Fruit fly (Drosophila melanogaster) whole organism, prepupa: Measurements from ENCODE around the gene mtg.

Source experiments
- CG10669 ChIP-seq: fragments of 200-800 bp; sonication (Bioruptor generic); optimal IDR thresholded peaks from 3 replicates; lab custom pipeline; 2018; ENCODE audit warnings: missing biosample characterization, mild to moderate bottlenecking, missing genetic modification characterization, moderate library complexity
- CG11294 ChIP-seq: fragments of 200-800 bp; sonication (Bioruptor generic); IDR thresholded peaks from 2 replicates; pipeline ENCODE4 v1.3.6; 2022; ENCODE audit warnings: missing biosample characterization, missing genetic modification characterization
- CG15336 ChIP-seq: fragments of 200-800 bp; sonication (Bioruptor generic); IDR thresholded peaks from 2 replicates; pipeline ENCODE4 v1.3.6; 2022; ENCODE audit warnings: missing biosample characterization, missing genetic modification characterization
- CG16779 ChIP-seq: fragments of 200-800 bp; sonication (Bioruptor generic); optimal IDR thresholded peaks from 3 replicates; lab custom pipeline; 2017; ENCODE audit warnings: missing biosample characterization, mild to moderate bottlenecking, missing genetic modification characterization
- CG31627 ChIP-seq: fragments of 200-800 bp; sonication (Bioruptor generic); optimal IDR thresholded peaks from 3 replicates; lab custom pipeline; 2016; ENCODE audit warnings: missing biosample characterization, missing genetic modification characterization
- CG32006 ChIP-seq: fragments of 200-800 bp; sonication (Bioruptor generic); optimal IDR thresholded peaks from 3 replicates; lab custom pipeline; 2017; ENCODE audit warnings: missing biosample characterization, mild to moderate bottlenecking, missing genetic modification characterization
- CG34406 ChIP-seq: fragments of 200-800 bp; sonication (Bioruptor generic); optimal IDR thresholded peaks from 3 replicates; lab custom pipeline; 2016; ENCODE audit warnings: missing biosample characterization, missing genetic modification characterization
- CG4318 ChIP-seq: fragments of 200-800 bp; sonication (Bioruptor generic); optimal IDR thresholded peaks from 3 replicates; lab custom pipeline; 2017; ENCODE audit warnings: missing biosample characterization, mild to moderate bottlenecking, missing genetic modification characterization
- CG6276 ChIP-seq: fragments of 200-800 bp; sonication (Bioruptor generic); optimal IDR thresholded peaks from 2 replicates; lab custom pipeline; 2017; ENCODE audit warnings: missing biosample characterization, mild to moderate bottlenecking, missing genetic modification characterization
- CG6854 ChIP-seq: fragments of 200-800 bp; sonication (Bioruptor generic); optimal IDR thresholded peaks from 2 replicates; lab custom pipeline; 2017; ENCODE audit warnings: missing biosample characterization, mild to moderate bottlenecking, missing genetic modification characterization
- CG7368 ChIP-seq: fragments of 200-800 bp; sonication (Bioruptor generic); optimal IDR thresholded peaks from 3 replicates; lab custom pipeline; 2016; ENCODE audit warnings: missing biosample characterization, missing genetic modification characterization
- CG8119 ChIP-seq: fragments of 200-800 bp; sonication (Bioruptor generic); IDR thresholded peaks from 3 replicates; pipeline ENCODE4 v1.3.6; 2022; ENCODE audit warnings: missing biosample characterization, missing genetic modification characterization
- CG8319 ChIP-seq: fragments of 200-800 bp; sonication (Bioruptor generic); optimal IDR thresholded peaks from 3 replicates; lab custom pipeline; 2016; ENCODE audit warnings: missing biosample characterization, missing genetic modification characterization
- Eip78C ChIP-seq: fragments of 200-800 bp; sonication (Bioruptor generic); peaks from one replicate; lab custom pipeline; 2016; ENCODE audit warnings: missing biosample characterization, missing genetic modification characterization
- Ets21C ChIP-seq: fragments of 200-800 bp; sonication (Bioruptor generic); optimal IDR thresholded peaks from 3 replicates; lab custom pipeline; 2016; ENCODE audit warnings: missing biosample characterization, missing genetic modification characterization
- Ets96B ChIP-seq: fragments of 200-800 bp; optimal IDR thresholded peaks from 2 replicates; lab custom pipeline; 2019; ENCODE audit warnings: missing biosample characterization, mild to moderate bottlenecking, missing genetic modification characterization, moderate library complexity
- Gug ChIP-seq: fragments of 200-800 bp; sonication (Bioruptor generic); IDR thresholded peaks from 2 replicates; pipeline ENCODE4 v1.3.6; 2022; ENCODE audit warnings: missing biosample characterization, missing genetic modification characterization
- Hr39 ChIP-seq: fragments of 200-800 bp; sonication (Bioruptor generic); optimal IDR thresholded peaks from 2 replicates; lab custom pipeline; 2016; ENCODE audit warnings: missing biosample characterization, missing genetic modification characterization
- Hr4 ChIP-seq: fragments of 200-800 bp; sonication (Bioruptor generic); optimal IDR thresholded peaks from 3 replicates; lab custom pipeline; 2016; ENCODE audit warnings: missing biosample characterization, missing genetic modification characterization
- Lpt ChIP-seq: fragments of 200-800 bp; sonication (Bioruptor generic); optimal IDR thresholded peaks from 3 replicates; lab custom pipeline; 2016; ENCODE audit warnings: missing biosample characterization, missing genetic modification characterization
- OdsH ChIP-seq: fragments of 200-800 bp; sonication (Bioruptor generic); optimal IDR thresholded peaks from 3 replicates; lab custom pipeline; 2016; ENCODE audit warnings: missing biosample characterization, missing genetic modification characterization
- Smox ChIP-seq: fragments of 200-800 bp; sonication (Bioruptor generic); optimal IDR thresholded peaks from 3 replicates; lab custom pipeline; 2016; ENCODE audit warnings: missing biosample characterization, missing genetic modification characterization
- Sox102F ChIP-seq: fragments of 200-800 bp; sonication (Bioruptor generic); optimal IDR thresholded peaks from 2 replicates; lab custom pipeline; 2016; ENCODE audit warnings: missing biosample characterization, mild to moderate bottlenecking, missing genetic modification characterization
- Sox14 ChIP-seq: fragments of 200-800 bp; sonication (Bioruptor generic); optimal IDR thresholded peaks from 3 replicates; lab custom pipeline; 2016; ENCODE audit warnings: missing biosample characterization, missing genetic modification characterization
- Sox15 ChIP-seq: fragments of 200-800 bp; sonication (Bioruptor generic); optimal IDR thresholded peaks from 3 replicates; lab custom pipeline; 2016; ENCODE audit warnings: missing biosample characterization, missing genetic modification characterization
- acj6 ChIP-seq: fragments of 200-800 bp; sonication (Bioruptor generic); optimal IDR thresholded peaks from 3 replicates; lab custom pipeline; 2016; ENCODE audit warnings: missing biosample characterization, missing genetic modification characterization
- dac ChIP-seq: fragments of 200-800 bp; sonication (Bioruptor generic); optimal IDR thresholded peaks from 2 replicates; lab custom pipeline; 2017; ENCODE audit warnings: missing biosample characterization, mild to moderate bottlenecking, missing genetic modification characterization
- dsx ChIP-seq: fragments of 200-800 bp; optimal IDR thresholded peaks from 3 replicates; lab custom pipeline; 2019; ENCODE audit warnings: missing biosample characterization, mild to moderate bottlenecking, missing genetic modification characterization, moderate library complexity; ENCODE audit not compliant: poor library complexity, severe bottlenecking
- eg ChIP-seq: fragments of 200-800 bp; sonication (Bioruptor generic); IDR thresholded peaks from 3 replicates; pipeline ENCODE4 v1.3.6; 2022; ENCODE audit warnings: missing biosample characterization, missing genetic modification characterization
- esn ChIP-seq: fragments of 200-800 bp; sonication (Bioruptor generic); optimal IDR thresholded peaks from 2 replicates; lab custom pipeline; 2016; ENCODE audit warnings: missing biosample characterization, mild to moderate bottlenecking, missing genetic modification characterization, moderate library complexity
- fd59A ChIP-seq: fragments of 200-800 bp; sonication (Bioruptor generic); optimal IDR thresholded peaks from 2 replicates; lab custom pipeline; 2017; ENCODE audit warnings: missing biosample characterization, mild to moderate bottlenecking, missing genetic modification characterization, missing genetic modification reagents
- fkh ChIP-seq: fragments of 200-800 bp; sonication (Bioruptor generic); optimal IDR thresholded peaks from 3 replicates; lab custom pipeline; 2017; ENCODE audit warnings: missing biosample characterization, mild to moderate bottlenecking, missing genetic modification characterization, moderate library complexity
- net ChIP-seq: fragments of 200-800 bp; sonication (Bioruptor generic); optimal IDR thresholded peaks from 3 replicates; lab custom pipeline; 2016; ENCODE audit warnings: missing biosample characterization, missing genetic modification characterization
- pdm3 ChIP-seq: fragments of 200-800 bp; sonication (Bioruptor generic); optimal IDR thresholded peaks from 3 replicates; lab custom pipeline; 2016; ENCODE audit warnings: missing biosample characterization, missing genetic modification characterization
- spab ChIP-seq: fragments of 200-800 bp; sonication (Bioruptor generic); optimal IDR thresholded peaks from 2 replicates; lab custom pipeline; 2017; ENCODE audit warnings: missing biosample characterization, mild to moderate bottlenecking, missing genetic modification characterization, missing genetic modification reagents
- ss ChIP-seq, 2 experiments: fragments of 200-800 bp; sonication (Bioruptor generic); optimal IDR thresholded peaks; 2 replicates in 1 of 2; 3 replicates in 1 of 2; lab custom pipeline; 2017 to 2018; ENCODE audit warnings: mild to moderate bottlenecking in 2 of 2, missing biosample characterization in 2 of 2, missing genetic modification characterization in 2 of 2, moderate library complexity in 1 of 2
- topi ChIP-seq: fragments of 200-800 bp; sonication (Bioruptor generic); optimal IDR thresholded peaks from 3 replicates; lab custom pipeline; 2016; ENCODE audit warnings: missing biosample characterization, missing genetic modification characterization
- vri ChIP-seq: fragments of 200-800 bp; sonication (Bioruptor generic); optimal IDR thresholded peaks from 3 replicates; lab custom pipeline; 2016; ENCODE audit warnings: missing biosample characterization, mild to moderate bottlenecking, missing genetic modification characterization

Gene mtg

DNA sequence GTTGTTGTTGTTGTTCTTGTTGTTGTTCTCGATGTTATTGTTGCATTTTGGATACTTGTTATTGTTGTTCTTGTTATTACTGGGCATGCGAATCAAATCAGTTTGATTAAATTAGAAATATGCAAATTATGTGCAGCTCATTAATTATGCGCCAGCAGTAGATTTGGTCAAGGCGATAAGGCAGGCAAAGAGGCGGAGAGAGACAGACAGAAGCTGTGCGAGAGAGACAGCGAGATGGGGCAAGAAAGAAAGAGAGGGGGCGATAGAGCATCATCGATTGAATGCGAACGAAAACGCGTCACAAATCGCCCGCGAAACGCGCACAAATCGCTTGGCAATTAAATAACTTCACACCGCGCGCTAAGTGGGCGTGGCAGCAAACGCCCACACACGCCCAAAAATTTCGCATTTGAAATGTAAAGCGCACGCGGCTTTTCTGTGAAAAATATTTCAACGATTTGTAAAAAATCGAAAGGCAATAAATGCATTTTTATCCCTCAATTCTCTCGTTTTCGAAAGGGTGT is 27.2 kb upstream of the mtg start:
- TF ChIP-seq Lpt (no peak), CG6276 (GFP tag; lab: Kevin White, UChicago) (no peak), spab (GFP tag; lab: Kevin White, UChicago) (no peak), CG8319 (no peak), CG34406 (no peak), Ets21C (no peak), net (no peak), Smox (GFP tag; lab: Kevin White, UChicago) (no peak), fd59A (no peak), CG7368 (GFP tag; lab: Kevin White, UChicago) (no peak), CG6854 (no peak), Gug (GFP tag; lab: Robert Waterston, UW) (no peak), Eip78C (no peak), CG8119 (GFP tag; lab: Robert Waterston, UW) (no peak)

DNA sequence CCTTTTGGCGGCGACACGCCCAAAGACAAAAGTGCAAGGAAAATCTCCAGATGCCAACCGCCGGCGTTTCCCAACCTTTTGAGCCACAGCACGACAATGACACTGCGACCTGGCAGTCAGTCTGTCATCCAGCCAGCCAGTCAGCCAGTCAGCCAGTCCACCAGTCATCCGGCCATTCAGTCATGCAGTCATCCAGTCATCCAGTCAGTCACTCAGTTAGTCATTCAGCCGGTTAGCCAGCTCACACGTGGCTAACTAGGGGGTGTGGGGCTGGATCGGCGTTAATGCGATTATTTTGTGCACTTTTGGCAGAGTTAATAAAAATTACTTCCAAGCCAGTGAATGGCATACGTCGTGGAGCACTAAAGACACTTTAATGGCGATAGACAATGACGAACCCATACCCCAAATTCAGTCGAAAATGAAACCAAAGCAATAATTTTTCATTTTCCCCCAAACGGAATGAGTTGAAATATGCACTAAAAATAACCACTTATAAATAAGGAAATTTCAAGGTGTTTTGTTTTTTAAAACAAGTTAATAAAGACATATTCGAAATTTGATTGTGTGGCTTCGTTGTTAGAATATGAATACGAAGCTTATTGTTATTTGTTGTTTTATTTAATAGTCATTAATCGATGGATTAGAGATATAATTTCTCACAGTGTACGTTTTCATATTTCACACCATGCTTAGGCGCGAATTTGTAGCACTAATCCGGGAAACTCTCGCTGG is 25.4 kb upstream of the mtg start:
- TF ChIP-seq CG32006 (GFP tag; lab: Kevin White, UChicago): no peak
- no peak for TF ChIP-seq CG11294 (GFP tag; lab: Robert Waterston, UW)
- no peak for TF ChIP-seq Sox14 (GFP tag; lab: Kevin White, UChicago)
- TF ChIP-seq CG15336 (GFP tag; lab: Robert Waterston, UW): no peak
- no peak for TF ChIP-seq dsx
- TF ChIP-seq Ets96B (tag; lab: Kevin White, UChicago): no peak
- TF ChIP-seq CG31627 (GFP tag; lab: Kevin White, UChicago): no peak
- no peak for TF ChIP-seq Smox (GFP tag; lab: Kevin White, UChicago)
- no peak for TF ChIP-seq fkh (GFP tag; lab: Kevin White, UChicago)
- TF ChIP-seq Hr39: no peak
- no peak for TF ChIP-seq CG4318
- no peak for TF ChIP-seq OdsH (GFP tag; lab: Kevin White, UChicago)
- no peak for TF ChIP-seq CG8119 (GFP tag; lab: Robert Waterston, UW)
- no peak for TF ChIP-seq acj6
- no peak for TF ChIP-seq Hr4
- no peak for TF ChIP-seq ss (GFP tag; optimal IDR thresholded peaks at IDR 0.05; lab: Kevin White, UChicago)
- TF ChIP-seq esn (GFP tag; lab: Kevin White, UChicago): no peak

DNA sequence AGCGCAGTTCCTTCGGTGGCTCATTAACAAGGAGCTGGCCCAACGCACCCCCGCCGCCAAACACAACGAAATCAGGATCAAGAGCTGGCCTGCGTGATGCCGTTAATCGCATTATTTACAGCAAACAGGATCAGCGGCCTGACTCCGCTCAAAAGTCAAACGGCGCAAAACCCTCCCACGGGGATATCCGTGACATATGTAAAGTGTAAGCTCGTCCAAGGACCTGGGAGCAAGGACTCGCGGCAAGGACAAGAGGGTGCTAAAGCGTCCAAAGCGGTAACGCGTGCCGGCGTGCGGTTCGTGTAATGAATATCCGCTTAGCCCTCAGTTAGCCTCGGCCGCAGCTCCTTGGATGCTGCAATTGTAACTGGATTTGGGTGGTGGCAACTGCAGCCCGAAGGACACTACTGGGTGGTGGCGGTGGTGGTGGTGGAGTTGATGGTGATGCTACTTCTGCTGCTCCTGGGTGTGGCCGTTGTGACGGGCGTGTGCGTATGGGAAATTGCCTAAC is 24.8 kb upstream of the mtg start:
- no peak for TF ChIP-seq dsx
- TF ChIP-seq CG11294 (GFP tag; lab: Robert Waterston, UW): no peak
- no peak for TF ChIP-seq CG16779 (tag; lab: Kevin White, UChicago)
- no peak for TF ChIP-seq pdm3 (GFP tag; lab: Kevin White, UChicago)
- no peak for TF ChIP-seq spab (GFP tag; lab: Kevin White, UChicago)
- no peak for TF ChIP-seq ss (GFP tag; optimal IDR thresholded peaks at IDR 0.05; lab: Kevin White, UChicago)
- no peak for TF ChIP-seq vri (GFP tag; lab: Kevin White, UChicago)
- no peak for TF ChIP-seq Sox102F (GFP tag; lab: Kevin White, UChicago)
- no peak for TF ChIP-seq CG34406
- TF ChIP-seq CG15336 (GFP tag; lab: Robert Waterston, UW): no peak
- no peak for TF ChIP-seq CG32006 (GFP tag; lab: Kevin White, UChicago)
- no peak for TF ChIP-seq CG10669 (GFP tag; lab: Kevin White, UChicago)
- no peak for TF ChIP-seq dac (GFP tag; lab: Kevin White, UChicago)
- no peak for TF ChIP-seq fkh (GFP tag; lab: Kevin White, UChicago)
- no peak for TF ChIP-seq Sox15 (GFP tag; lab: Kevin White, UChicago)
- TF ChIP-seq topi: no peak
- TF ChIP-seq eg (GFP tag; lab: Robert Waterston, UW): no peak
